Worm (Caenorhabditis elegans) whole organism, L4 larva: ENCODE results near the gene B0252.5.

Experiments used
- F37D6.2 ChIP-seq: sonication (generic microtip); optimal IDR thresholded peaks from 2 replicates; lab custom pipeline; 2016; ENCODE audit warnings: mild to moderate bottlenecking, missing genetic modification characterization, missing compliant biosample characterization
- Y75B8A.6 ChIP-seq: fragments of 200-800 bp; sonication (Bioruptor generic); IDR thresholded peaks from 2 replicates; pipeline ENCODE4 v1.3.6; 2022; ENCODE audit warnings: missing genetic modification reagents, missing genetic modification characterization, missing compliant biosample characterization
- ZK337.2 ChIP-seq: fragments of 200-800 bp; sonication (Bioruptor generic); IDR thresholded peaks from 2 replicates; pipeline ENCODE4 v1.3.6; 2022; ENCODE audit warnings: missing genetic modification reagents, missing genetic modification characterization, missing compliant biosample characterization
- aly-2 ChIP-seq: sonication (generic microtip); optimal IDR thresholded peaks from 2 replicates; lab custom pipeline; 2018; ENCODE audit warnings: missing biosample characterization, missing genetic modification characterization
- ceh-20 ChIP-seq: fragments of 200-800 bp; sonication (Bioruptor generic); IDR thresholded peaks from 2 replicates; pipeline ENCODE4 v1.3.6; 2022; ENCODE audit warnings: missing genetic modification reagents, missing genetic modification characterization, missing compliant biosample characterization
- ceh-28 ChIP-seq: fragments of 150-350 bp; optimal IDR thresholded peaks from 2 replicates; lab custom pipeline; 2014; ENCODE audit warnings: missing biosample characterization, missing genetic modification reagents, missing genetic modification characterization
- ceh-44 ChIP-seq: fragments of 200-800 bp; sonication (Bioruptor generic); IDR thresholded peaks from 2 replicates; pipeline ENCODE4 v1.3.6; 2022; ENCODE audit warnings: missing genetic modification reagents, missing genetic modification characterization, missing compliant biosample characterization
- cey-2 ChIP-seq: sonication (generic microtip); optimal IDR thresholded peaks from 3 replicates; lab custom pipeline; 2017; ENCODE audit warnings: missing genetic modification characterization, mild to moderate bottlenecking, missing compliant biosample characterization, antibody characterized with exemption, borderline replicate concordance; ENCODE audit not compliant: insufficient read depth
- dpl-1 ChIP-seq: fragments of 150-350 bp; optimal IDR thresholded peaks from 2 replicates; lab custom pipeline; 2014; ENCODE audit warnings: missing biosample characterization, missing genetic modification reagents, missing genetic modification characterization
- dve-1 ChIP-seq: sonication (generic microtip); optimal IDR thresholded peaks from 2 replicates; lab custom pipeline; 2017; ENCODE audit warnings: antibody characterized with exemption, mild to moderate bottlenecking, missing genetic modification characterization, missing compliant biosample characterization; ENCODE audit not compliant: insufficient read depth
- gei-8 ChIP-seq: fragments of 200-800 bp; sonication (Bioruptor generic); optimal IDR thresholded peaks from 2 replicates; lab custom pipeline; 2018; ENCODE audit warnings: mild to moderate bottlenecking, missing genetic modification characterization, missing compliant biosample characterization
- hlh-11 ChIP-seq: fragments of 200-800 bp; sonication (Bioruptor generic); optimal IDR thresholded peaks from 2 replicates; lab custom pipeline; 2018; ENCODE audit warnings: mild to moderate bottlenecking, missing genetic modification characterization, missing compliant biosample characterization
- hlh-30 ChIP-seq: sonication (generic microtip); optimal IDR thresholded peaks from 2 replicates; lab custom pipeline; 2017; ENCODE audit warnings: antibody characterized with exemption, mild to moderate bottlenecking, missing genetic modification characterization, missing compliant biosample characterization; ENCODE audit not compliant: insufficient read depth
- jun-1 ChIP-seq: fragments of 150-350 bp; optimal IDR thresholded peaks from 2 replicates; lab custom pipeline; 2014; ENCODE audit warnings: missing biosample characterization, missing genetic modification reagents, missing genetic modification characterization
- lin-1 ChIP-seq: fragments of 200-800 bp; sonication (Bioruptor generic); IDR thresholded peaks from 2 replicates; pipeline ENCODE4 v1.3.6; 2022; ENCODE audit warnings: missing genetic modification reagents, missing genetic modification characterization, missing compliant biosample characterization
- lin-29 ChIP-seq: fragments of 200-800 bp; sonication (Bioruptor generic); IDR thresholded peaks from 2 replicates; pipeline ENCODE4 v1.3.6; 2022; ENCODE audit warnings: missing genetic modification reagents, missing genetic modification characterization, missing compliant biosample characterization
- madf-5 ChIP-seq, 2 experiments: fragments of 200-800 bp; sonication (Bioruptor generic); IDR thresholded peaks; 2 replicates each; pipeline ENCODE4 v1.3.6; 2022; ENCODE audit warnings: missing compliant biosample characterization in 2 of 2, missing genetic modification characterization in 2 of 2
- madf-9 ChIP-seq: fragments of 200-800 bp; sonication (Bioruptor generic); conservative IDR thresholded peaks from 2 replicates; pipeline ENCODE4 v1.3.6; 2022; ENCODE audit warnings: missing genetic modification reagents, missing genetic modification characterization, missing compliant biosample characterization
- mdt-29 ChIP-seq: fragments of 200-800 bp; sonication (Bioruptor generic); IDR thresholded peaks from 2 replicates; pipeline ENCODE4 v1.3.6; 2022; ENCODE audit warnings: missing genetic modification reagents, missing genetic modification characterization, missing compliant biosample characterization
- mxl-3 ChIP-seq: fragments of 200-800 bp; sonication (Bioruptor generic); optimal IDR thresholded peaks from 2 replicates; lab custom pipeline; 2018; ENCODE audit warnings: mild to moderate bottlenecking, missing genetic modification characterization, missing compliant biosample characterization
- nhr-10 ChIP-seq: fragments of 150-350 bp; optimal IDR thresholded peaks from 2 replicates; lab custom pipeline; 2014; ENCODE audit warnings: missing biosample characterization, missing genetic modification characterization
- nhr-11 ChIP-seq: fragments of 150-350 bp; optimal IDR thresholded peaks from 2 replicates; lab custom pipeline; 2014; ENCODE audit warnings: missing biosample characterization, missing genetic modification characterization
- nhr-25 ChIP-seq: sonication (generic microtip); optimal IDR thresholded peaks from 2 replicates; lab custom pipeline; 2017; ENCODE audit warnings: missing genetic modification characterization, mild to moderate bottlenecking, missing compliant biosample characterization, antibody characterized with exemption, moderate library complexity, borderline replicate concordance; ENCODE audit not compliant: insufficient read depth
- nhr-28 ChIP-seq: fragments of 150-350 bp; optimal IDR thresholded peaks from 2 replicates; lab custom pipeline; 2014; ENCODE audit warnings: missing biosample characterization, missing genetic modification characterization
- nhr-48 ChIP-seq: sonication (generic microtip); optimal IDR thresholded peaks from 2 replicates; lab custom pipeline; 2016; ENCODE audit warnings: mild to moderate bottlenecking, missing genetic modification characterization, missing compliant biosample characterization
- rbr-2 ChIP-seq: sonication (generic microtip); optimal IDR thresholded peaks from 2 replicates; lab custom pipeline; 2016; ENCODE audit warnings: missing genotype, missing genetic modification characterization, missing compliant biosample characterization
- saeg-2 ChIP-seq: fragments of 200-800 bp; sonication (Bioruptor generic); IDR thresholded peaks from 2 replicates; pipeline ENCODE4 v1.3.6; 2022; ENCODE audit warnings: missing genetic modification reagents, missing genetic modification characterization, missing compliant biosample characterization
- set-16 ChIP-seq: fragments of 200-800 bp; sonication (Bioruptor generic); IDR thresholded peaks from 2 replicates; pipeline ENCODE4 v1.3.6; 2022; ENCODE audit warnings: missing genetic modification reagents, missing genetic modification characterization, missing compliant biosample characterization
- snpc-1.2 ChIP-seq: fragments of 200-800 bp; sonication (Bioruptor generic); IDR thresholded peaks from 2 replicates; pipeline ENCODE4 v1.3.6; 2022; ENCODE audit warnings: missing genetic modification reagents, missing genetic modification characterization, missing compliant biosample characterization
- spr-1 ChIP-seq: sonication (generic microtip); optimal IDR thresholded peaks from 2 replicates; lab custom pipeline; 2016; ENCODE audit warnings: mild to moderate bottlenecking, missing genetic modification characterization, missing compliant biosample characterization
- spr-3 ChIP-seq: fragments of 200-800 bp; sonication (Bioruptor generic); optimal IDR thresholded peaks from 2 replicates; lab custom pipeline; 2018; ENCODE audit warnings: mild to moderate bottlenecking, missing genetic modification characterization, missing compliant biosample characterization
- tra-1 ChIP-seq: fragments of 200-800 bp; sonication (Bioruptor generic); IDR thresholded peaks from 2 replicates; pipeline ENCODE4 v1.3.6; 2022; ENCODE audit warnings: missing genetic modification reagents, missing genetic modification characterization, missing compliant biosample characterization
- unc-62 ChIP-seq, 3 experiments: fragments of 150-350 bp in 1 of 3; sonication (generic microtip); optimal IDR thresholded peaks in 2 of 3; peaks in 1 of 3; 1 replicate in 1 of 3; 2 replicates in 2 of 3; lab custom pipeline; 2014 to 2017; ENCODE audit warnings: missing biosample characterization in 3 of 3, missing genetic modification characterization in 3 of 3, missing genetic modification reagents in 3 of 3, missing genotype in 1 of 3
- vab-7 ChIP-seq: fragments of 200-800 bp; sonication (Bioruptor generic); IDR thresholded peaks from 2 replicates; pipeline ENCODE4 v1.3.6; 2022; ENCODE audit warnings: missing genetic modification reagents, missing genetic modification characterization, missing compliant biosample characterization
- zag-1 ChIP-seq: fragments of 150-350 bp; optimal IDR thresholded peaks from 2 replicates; lab custom pipeline; 2014; ENCODE audit warnings: missing biosample characterization, missing genetic modification characterization
- zfp-3 ChIP-seq: fragments of 200-800 bp; sonication (Bioruptor generic); conservative IDR thresholded peaks from 2 replicates; pipeline ENCODE4 v1.3.6; 2022; ENCODE audit warnings: missing genetic modification reagents, missing genetic modification characterization, missing compliant biosample characterization
- zip-11 ChIP-seq: fragments of 200-800 bp; sonication (Bioruptor generic); IDR thresholded peaks from 2 replicates; pipeline ENCODE4 v1.3.6; 2022; ENCODE audit warnings: missing genetic modification characterization, missing compliant biosample characterization
- ztf-7 ChIP-seq: fragments of 150-350 bp; optimal IDR thresholded peaks from 2 replicates; lab custom pipeline; 2014; ENCODE audit warnings: missing biosample characterization, missing genetic modification characterization

B0252.5 gene

DNA sequence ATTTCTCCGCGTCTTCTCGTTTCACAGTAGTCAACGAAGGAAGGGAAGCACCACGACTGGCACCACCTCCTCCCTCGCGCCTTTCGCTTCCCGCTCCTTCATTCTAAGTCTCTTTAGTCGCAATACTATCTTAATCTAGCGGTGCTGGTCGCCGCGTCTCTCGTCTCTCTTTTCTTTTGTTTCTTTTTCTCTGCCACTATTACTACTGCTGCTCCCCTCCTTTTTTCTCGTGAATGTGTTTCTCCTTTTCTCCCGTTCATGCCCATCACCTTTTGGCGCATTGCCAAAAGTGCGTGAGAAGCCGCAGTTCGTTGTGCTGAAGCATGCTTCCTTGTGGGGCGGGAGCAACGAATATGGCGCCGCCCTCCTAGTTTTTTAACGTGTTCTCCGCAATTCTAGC, 7.8 kb upstream of the B0252.5 start (continued):
- TF ChIP-seq mxl-3 (GFP tag; lab: Kevin White, UChicago) (peak; percentile 78), dpl-1 (peak; percentile 46), dve-1 (tag; lab: Kevin White, UChicago) (peak; percentile 93), hlh-30 (tag; lab: Kevin White, UChicago) (peak; percentile 94), F37D6.2 (tag; lab: Kevin White, UChicago) (peak; percentile 44), jun-1 (peak; percentile 44), nhr-10 (tag; lab: Kevin White, UChicago) (peak; percentile 40), lin-1 (GFP tag; lab: Robert Waterston, UW) (peak; percentile 73; the same call in 1 of the 2 replicates), set-16 (peak; percentile 68), nhr-28 (tag; lab: Kevin White, UChicago) (peak; percentile 70), rbr-2 (tag; lab: Kevin White, UChicago) (peak; percentile 83), ceh-28 (tag; lab: Kevin White, UChicago) (peak; percentile 34), nhr-48 (tag; lab: Kevin White, UChicago) (peak; percentile 75), nhr-11 (tag; lab: Kevin White, UChicago) (peak; percentile 73), spr-1 (peak; percentile 0), ZK337.2 (GFP tag; lab: Robert Waterston, UW) (0 out of 2 replicates have a peak, but pooled peaks have one; percentile 46), gei-8 (GFP tag; lab: Kevin White, UChicago) (no peak), unc-62 (GFP tag; optimal IDR thresholded peaks at IDR 0.05 in 1 of 2; lab: Kevin White, UChicago) (no peak), unc-62 (tag; optimal IDR thresholded peaks at IDR 0.05; lab: Kevin White, UChicago) (no peak)

- TF ChIP-seq ztf-7 (tag; lab: Kevin White, UChicago) = no peak
- peak; percentile 81 for TF ChIP-seq madf-9 (GFP tag; lab: Robert Waterston, UW)
Measured at ce11 chrII:6926054-6926453, 7.4 kb upstream of the B0252.5 start.

DNA sequence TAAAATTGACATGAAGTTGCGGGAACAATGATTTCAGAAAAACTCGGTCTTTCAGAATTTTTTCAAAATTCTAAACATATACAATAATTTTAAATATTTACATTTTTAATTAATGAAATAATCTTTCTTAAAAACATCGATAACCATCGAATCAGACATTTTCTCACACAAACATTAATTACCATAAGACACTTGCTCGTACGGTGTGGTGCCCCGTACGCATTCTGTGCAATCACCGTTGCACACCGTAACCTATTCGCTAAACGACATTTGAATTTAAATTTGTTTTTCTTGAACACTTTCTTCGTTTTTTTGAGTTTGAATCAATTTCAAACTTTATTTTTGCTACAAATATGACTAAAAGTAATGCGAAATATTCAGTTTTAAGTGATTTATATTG, 5.1 kb upstream of the B0252.5 start:
- TF ChIP-seq aly-2 (tag; lab: Kevin White, UChicago) = no peak
- TF ChIP-seq ceh-20 (GFP tag; lab: Robert Waterston, UW) = no peak
- no peak for TF ChIP-seq saeg-2 (GFP tag; lab: Robert Waterston, UW)
- TF ChIP-seq zag-1 (tag; lab: Kevin White, UChicago) = no peak
- no peak for TF ChIP-seq spr-3 (GFP tag; lab: Kevin White, UChicago)
- TF ChIP-seq snpc-1.2 (GFP tag; lab: Robert Waterston, UW) = no peak
- TF ChIP-seq hlh-11 (tag; lab: Kevin White, UChicago) = no peak
- TF ChIP-seq mdt-29 (GFP tag; lab: Robert Waterston, UW) = no peak
- no peak for TF ChIP-seq vab-7 (GFP tag; lab: Robert Waterston, UW)
- no peak for TF ChIP-seq nhr-25
- TF ChIP-seq lin-29 (GFP tag; lab: Robert Waterston, UW) = no peak
- no peak for TF ChIP-seq zfp-3 (GFP tag; lab: Robert Waterston, UW)
- TF ChIP-seq nhr-28 (tag; lab: Kevin White, UChicago) = no peak
- no peak for TF ChIP-seq cey-2 (tag; lab: Kevin White, UChicago)
- no peak for TF ChIP-seq zip-11
- no peak for TF ChIP-seq madf-5 (GFP tag; IDR thresholded peaks at IDR 0.05; lab: Robert Waterston, UW)
- TF ChIP-seq Y75B8A.6 (GFP tag; lab: Robert Waterston, UW) = no peak
- no peak for TF ChIP-seq tra-1 (GFP tag; lab: Robert Waterston, UW)
- no peak for TF ChIP-seq ceh-44 (GFP tag; lab: Robert Waterston, UW)
- TF ChIP-seq, all 104 proteins: peak for 0
